Worm (Caenorhabditis elegans): ENCODE results near the gene wip-1.

Gene wip-1

DNA sequence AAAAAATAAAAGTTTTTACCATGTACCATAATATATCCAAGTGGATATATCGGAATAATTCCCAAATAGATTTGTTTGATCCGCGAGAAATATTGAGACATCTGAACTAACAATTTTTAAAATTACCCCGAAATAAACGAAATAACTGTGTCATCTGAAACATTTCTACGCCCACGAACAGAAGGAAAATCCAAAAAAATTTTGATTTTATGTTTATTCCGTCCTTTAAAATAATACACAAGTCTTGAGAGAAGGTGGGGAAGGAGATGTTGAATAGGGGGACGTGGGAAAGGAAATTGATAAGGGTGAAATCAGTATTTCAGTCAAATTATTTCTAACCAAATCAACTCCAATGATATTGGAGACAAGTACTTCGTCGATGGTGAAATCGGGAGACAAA is 9.7 kb upstream of the wip-1 start, which contains the start of gene R144.11:
TSS of gene R144.11 (minus strand) at position 101 of the 400 bp plus-strand sequence.
- TF ChIP-seq fkh-3 (tag; optimal IDR thresholded peaks at IDR 0.05) (no peak), akir-1 (GFP tag; optimal IDR thresholded peaks at IDR 0.05) (no peak), attf-6 (GFP tag; IDR thresholded peaks at IDR 0.05) (no peak), madf-6 (GFP tag; IDR thresholded peaks at IDR 0.05) (0 out of 2 replicates have a peak, but pooled peaks have one; percentile 7), hsf-1 (GFP tag; IDR thresholded peaks at IDR 0.05) (no peak), sea-2 (GFP tag; IDR thresholded peaks at IDR 0.05) (no peak), bed-1 (GFP tag; IDR thresholded peaks at IDR 0.05) (0 out of 2 replicates have a peak, but pooled peaks have one; percentile 30), sptf-2 (GFP tag; optimal IDR thresholded peaks at IDR 0.05) (no peak), pha-4 (tag; optimal IDR thresholded peaks at IDR 0.05) (no peak), nfya-1 (tag; optimal IDR thresholded peaks at IDR 0.05; ENCODE audit: borderline replicate concordance, insufficient read depth) (no peak), unc-130 (GFP tag; optimal IDR thresholded peaks at IDR 0.05) (no peak), B0336.3 (GFP tag; IDR thresholded peaks at IDR 0.05) (0 out of 2 replicates have a peak, but pooled peaks have one; percentile 11), tbx-9 (tag; optimal IDR thresholded peaks at IDR 0.05; ENCODE audit: borderline replicate concordance) (no peak), athp-1 (tag; optimal IDR thresholded peaks at IDR 0.05) (no peak), B0035.1 (tag; optimal IDR thresholded peaks at IDR 0.05) (no peak), B0261.1 (tag; optimal IDR thresholded peaks at IDR 0.05) (no peak), lin-40 (tag; optimal IDR thresholded peaks at IDR 0.05) (no peak), ceh-79 (tag; optimal IDR thresholded peaks at IDR 0.05) (no peak)

DNA sequence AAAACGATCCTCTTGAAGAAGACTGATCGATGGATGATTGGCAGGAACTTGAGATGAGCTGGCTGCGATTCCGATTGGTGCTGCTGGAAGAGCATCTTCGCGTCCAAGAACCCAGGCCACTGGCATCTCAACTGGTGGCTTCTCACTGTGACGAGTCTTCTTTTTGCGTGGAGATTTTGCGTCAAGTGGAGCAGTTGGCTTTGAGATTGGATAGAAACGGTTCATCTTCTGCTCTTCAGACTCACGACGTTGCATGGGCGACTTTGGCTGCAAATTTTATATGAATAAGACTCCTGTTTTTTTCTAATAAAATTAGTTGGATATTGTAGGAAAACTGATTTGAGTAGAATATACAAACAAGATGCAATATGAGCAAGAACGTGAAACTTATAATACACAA is 7.7 kb upstream of the wip-1 start:
- TF ChIP-seq lin-26 (GFP tag; IDR thresholded peaks at IDR 0.05) (no peak), B0019.2 (GFP tag; conservative IDR thresholded peaks at IDR 0.05) (no peak), Y53F4B.3 (GFP tag; IDR thresholded peaks at IDR 0.05) (no peak), hmg-1.2 (GFP tag; IDR thresholded peaks at IDR 0.05) (no peak), atf-7 (tag; optimal IDR thresholded peaks at IDR 0.05) (no peak), lin-40 (tag; optimal IDR thresholded peaks at IDR 0.05) (no peak), let-526 (GFP tag; IDR thresholded peaks at IDR 0.05) (no peak), somi-1 (GFP tag; optimal IDR thresholded peaks at IDR 0.05) (no peak), ztf-26 (tag; optimal IDR thresholded peaks at IDR 0.05) (no peak), fkh-3 (tag; optimal IDR thresholded peaks at IDR 0.05) (no peak), lsl-1 (GFP tag; optimal IDR thresholded peaks at IDR 0.05) (no peak), let-607 (tag; optimal IDR thresholded peaks at IDR 0.05) (no peak), Y56A3A.18 (GFP tag; IDR thresholded peaks at IDR 0.05) (no peak), K11D2.4 (GFP tag; IDR thresholded peaks at IDR 0.05) (no peak), Y53G8AR.9 (GFP tag; conservative IDR thresholded peaks at IDR 0.05) (no peak)

ce11 chrIII:5012460-5012859 is 6.0 kb upstream of the wip-1 start:
- TF ChIP-seq nhr-120 (GFP tag; IDR thresholded peaks at IDR 0.05) (no peak), repo-1 (tag; optimal IDR thresholded peaks at IDR 0.05) (no peak), mcd-1 (GFP tag; IDR thresholded peaks at IDR 0.05) (no peak), C06A6.2 (GFP tag; conservative IDR thresholded peaks at IDR 0.05) (no peak), nhr-90 (tag; optimal IDR thresholded peaks at IDR 0.05) (no peak), ztf-3 (GFP tag; optimal IDR thresholded peaks at IDR 0.05) (no peak), cebp-1 (GFP tag; IDR thresholded peaks at IDR 0.05) (no peak), cebp-1 (tag; optimal IDR thresholded peaks at IDR 0.05) (no peak), sdz-38 (tag; optimal IDR thresholded peaks at IDR 0.05) (no peak), fkh-3 (tag; optimal IDR thresholded peaks at IDR 0.05) (no peak), ztf-6 (GFP tag; IDR thresholded peaks at IDR 0.05) (no peak), B0035.1 (tag; optimal IDR thresholded peaks at IDR 0.05) (no peak), Y67H2A.10 (GFP tag; conservative IDR thresholded peaks at IDR 0.05) (no peak), egrh-3 (GFP tag; IDR thresholded peaks at IDR 0.05) (no peak)
